Worm (Caenorhabditis elegans) whole organism, young adult: ENCODE data around the gene F35D2.3.

Experiments
- B0019.2 ChIP-seq: fragments of 200-800 bp; sonication (Bioruptor generic); conservative IDR thresholded peaks from 2 replicates; pipeline ENCODE4 v1.3.6; 2022; ENCODE audit warnings: missing genetic modification reagents, missing genetic modification characterization, missing compliant biosample characterization
- C17E4.6 ChIP-seq: fragments of 200-800 bp; sonication (Bioruptor generic); IDR thresholded peaks from 2 replicates; pipeline ENCODE4 v1.3.6; 2022; ENCODE audit warnings: missing genetic modification reagents, missing genetic modification characterization, missing compliant biosample characterization
- F10E7.11 ChIP-seq: sonication (generic microtip); optimal IDR thresholded peaks from 2 replicates; lab custom pipeline; 2017; ENCODE audit warnings: mild to moderate bottlenecking, missing genetic modification characterization, moderate library complexity, missing compliant biosample characterization
- F23B12.7 ChIP-seq: sonication (generic microtip); optimal IDR thresholded peaks from 2 replicates; lab custom pipeline; 2017; ENCODE audit warnings: missing genetic modification characterization, mild to moderate bottlenecking, missing compliant biosample characterization, antibody characterized with exemption, moderate library complexity; ENCODE audit not compliant: insufficient read depth
- F52B5.7 ChIP-seq: sonication (generic microtip); optimal IDR thresholded peaks from 2 replicates; lab custom pipeline; 2016; ENCODE audit warnings: mild to moderate bottlenecking, missing genetic modification characterization, missing compliant biosample characterization
- F55B11.4 ChIP-seq: sonication (generic microtip); optimal IDR thresholded peaks from 2 replicates; lab custom pipeline; 2016; ENCODE audit warnings: missing compliant biosample characterization, missing genetic modification characterization, borderline replicate concordance; ENCODE audit not compliant: insufficient read depth
- K12H6.12 ChIP-seq: fragments of 200-800 bp; sonication (Bioruptor generic); optimal IDR thresholded peaks from 2 replicates; lab custom pipeline; 2018; ENCODE audit warnings: mild to moderate bottlenecking, missing genetic modification characterization, missing compliant biosample characterization
- T26A5.8 ChIP-seq: sonication (generic microtip); optimal IDR thresholded peaks from 2 replicates; lab custom pipeline; 2016; ENCODE audit warnings: missing genetic modification characterization, missing compliant biosample characterization
- Y53G8AR.9 ChIP-seq: fragments of 200-800 bp; sonication (Bioruptor generic); conservative IDR thresholded peaks from 2 replicates; pipeline ENCODE4 v1.3.6; 2022; ENCODE audit warnings: missing genetic modification reagents, missing genetic modification characterization, missing compliant biosample characterization
- Y79H2A.3 ChIP-seq: fragments of 200-800 bp; sonication (Bioruptor generic); conservative IDR thresholded peaks from 2 replicates; pipeline ENCODE4 v1.3.6; 2022; ENCODE audit warnings: missing genetic modification reagents, missing genetic modification characterization, missing compliant biosample characterization
- Y95B8A.8 ChIP-seq: fragments of 200-800 bp; sonication (Bioruptor generic); IDR thresholded peaks from 2 replicates; pipeline ENCODE4 v1.3.6; 2022; ENCODE audit warnings: missing genetic modification reagents, missing genetic modification characterization, missing compliant biosample characterization
- ceh-79 ChIP-seq: sonication (generic microtip); optimal IDR thresholded peaks from 2 replicates; lab custom pipeline; 2017; ENCODE audit warnings: mild to moderate bottlenecking, missing genetic modification characterization, missing compliant biosample characterization
- ceh-91 ChIP-seq: fragments of 200-800 bp; sonication (Bioruptor generic); IDR thresholded peaks from 2 replicates; pipeline ENCODE4 v1.3.6; 2022; ENCODE audit warnings: missing genetic modification reagents, missing genetic modification characterization, missing compliant biosample characterization
- chd-7 ChIP-seq: sonication (generic microtip); optimal IDR thresholded peaks from 2 replicates; lab custom pipeline; 2016; ENCODE audit warnings: mild to moderate bottlenecking, missing genetic modification characterization, moderate library complexity, missing compliant biosample characterization
- egl-18 ChIP-seq: fragments of 200-800 bp; sonication (Bioruptor generic); IDR thresholded peaks from 2 replicates; pipeline ENCODE4 v1.3.6; 2022; ENCODE audit warnings: missing genetic modification reagents, missing genetic modification characterization, missing compliant biosample characterization
- egl-44 ChIP-seq: fragments of 200-800 bp; sonication (Bioruptor generic); IDR thresholded peaks from 2 replicates; pipeline ENCODE4 v1.3.6; 2022; ENCODE audit warnings: missing genetic modification reagents, missing genetic modification characterization, missing compliant biosample characterization
- egrh-3 ChIP-seq: fragments of 200-800 bp; sonication (Bioruptor generic); IDR thresholded peaks from 2 replicates; pipeline ENCODE4 v1.3.6; 2022; ENCODE audit warnings: missing genetic modification reagents, missing genetic modification characterization, missing compliant biosample characterization
- ekl-4 ChIP-seq: fragments of 200-800 bp; sonication (Bioruptor generic); IDR thresholded peaks from 2 replicates; pipeline ENCODE4 v1.3.6; 2022; ENCODE audit warnings: missing genetic modification reagents, missing genetic modification characterization, missing compliant biosample characterization
- ets-4 ChIP-seq: fragments of 200-800 bp; sonication (Bioruptor generic); optimal IDR thresholded peaks from 2 replicates; lab custom pipeline; 2018; ENCODE audit warnings: mild to moderate bottlenecking, missing genetic modification characterization, missing compliant biosample characterization
- fkh-3 ChIP-seq: sonication (generic microtip); optimal IDR thresholded peaks from 2 replicates; lab custom pipeline; 2016; ENCODE audit warnings: mild to moderate bottlenecking, missing genetic modification characterization, missing compliant biosample characterization
- gei-17 ChIP-seq: fragments of 200-800 bp; sonication (Bioruptor generic); optimal IDR thresholded peaks from 2 replicates; lab custom pipeline; 2018; ENCODE audit warnings: mild to moderate bottlenecking, missing genetic modification characterization, missing compliant biosample characterization
- hlh-12 ChIP-seq: sonication (generic microtip); optimal IDR thresholded peaks from 2 replicates; lab custom pipeline; 2016; ENCODE audit warnings: missing genetic modification characterization, missing compliant biosample characterization
- hsf-1 ChIP-seq: fragments of 200-800 bp; sonication (Bioruptor generic); IDR thresholded peaks from 2 replicates; pipeline ENCODE4 v1.3.6; 2022; ENCODE audit warnings: missing genetic modification reagents, missing genetic modification characterization, missing compliant biosample characterization
- lag-1 ChIP-seq: fragments of 200-800 bp; sonication (Bioruptor generic); IDR thresholded peaks from 2 replicates; pipeline ENCODE4 v1.3.6; 2022; ENCODE audit warnings: missing genetic modification reagents, missing genetic modification characterization, missing compliant biosample characterization
- let-526 ChIP-seq: fragments of 200-800 bp; sonication (Bioruptor generic); IDR thresholded peaks from 2 replicates; pipeline ENCODE4 v1.3.6; 2022; ENCODE audit warnings: missing genetic modification reagents, missing genetic modification characterization, missing compliant biosample characterization
- let-607 ChIP-seq, 2 experiments: fragments of 200-800 bp in 1 of 2; sonication (Bioruptor generic) in 1 of 2; sonication (generic microtip) in 1 of 2; optimal IDR thresholded peaks; 2 replicates each; lab custom pipeline; 2016 to 2018; ENCODE audit warnings: mild to moderate bottlenecking in 2 of 2, missing compliant biosample characterization in 2 of 2, missing genetic modification characterization in 2 of 2, moderate library complexity in 2 of 2, missing genotype in 1 of 2
- lin-40 ChIP-seq: sonication (generic microtip); optimal IDR thresholded peaks from 2 replicates; lab custom pipeline; 2016; ENCODE audit warnings: missing genetic modification characterization, mild to moderate bottlenecking, missing compliant biosample characterization, missing genotype, missing genetic modification reagents
- lir-1 ChIP-seq: fragments of 200-800 bp; sonication (Bioruptor generic); conservative IDR thresholded peaks from 2 replicates; pipeline ENCODE4 v1.3.6; 2022; ENCODE audit warnings: missing genetic modification reagents, missing genetic modification characterization, missing compliant biosample characterization
- nhr-179 ChIP-seq: sonication (generic microtip); optimal IDR thresholded peaks from 2 replicates; lab custom pipeline; 2016; ENCODE audit warnings: mild to moderate bottlenecking, missing genetic modification characterization, missing compliant biosample characterization
- nhr-80 ChIP-seq: sonication (generic microtip); optimal IDR thresholded peaks from 2 replicates; lab custom pipeline; 2016; ENCODE audit warnings: missing genetic modification characterization, missing compliant biosample characterization
- nhr-90 ChIP-seq: sonication (generic microtip); optimal IDR thresholded peaks from 2 replicates; lab custom pipeline; 2016; ENCODE audit warnings: missing genotype, mild to moderate bottlenecking, missing genetic modification characterization, missing compliant biosample characterization
- rcor-1 ChIP-seq: fragments of 200-800 bp; sonication (Bioruptor generic); IDR thresholded peaks from 2 replicates; pipeline ENCODE4 v1.3.6; 2022; ENCODE audit warnings: missing genetic modification reagents, missing genetic modification characterization, missing compliant biosample characterization
- repo-1 ChIP-seq: sonication (generic microtip); optimal IDR thresholded peaks from 2 replicates; lab custom pipeline; 2017; ENCODE audit warnings: mild to moderate bottlenecking, missing genetic modification characterization, missing compliant biosample characterization
- rpc-1 ChIP-seq, 2 experiments: fragments of 150-350 bp in 1 of 2; sonication (generic microtip) in 1 of 2; optimal IDR thresholded peaks; 2 replicates each; lab custom pipeline; 2014 to 2018; ENCODE audit warnings: missing biosample characterization in 1 of 2, missing genetic modification characterization in 1 of 2, missing genetic modification reagents in 1 of 2, missing genotype in 1 of 2
- sea-2 ChIP-seq: fragments of 200-800 bp; sonication (Bioruptor generic); IDR thresholded peaks from 2 replicates; pipeline ENCODE4 v1.3.6; 2022; ENCODE audit warnings: missing genetic modification characterization, missing compliant biosample characterization
- snpc-1.3 ChIP-seq: sonication (generic microtip); optimal IDR thresholded peaks from 2 replicates; lab custom pipeline; 2017; ENCODE audit warnings: missing genetic modification characterization, mild to moderate bottlenecking, missing compliant biosample characterization, antibody characterized with exemption, moderate library complexity, missing genotype, missing genetic modification reagents; ENCODE audit not compliant: insufficient read depth
- sptf-2 ChIP-seq: fragments of 200-800 bp; sonication (Bioruptor generic); optimal IDR thresholded peaks from 2 replicates; lab custom pipeline; 2018; ENCODE audit warnings: mild to moderate bottlenecking, missing genetic modification characterization, missing compliant biosample characterization
- tbp1 ChIP-seq: fragments of 200-800 bp; sonication (Bioruptor generic); optimal IDR thresholded peaks from 2 replicates; lab custom pipeline; 2018; ENCODE audit warnings: mild to moderate bottlenecking, missing genetic modification characterization, missing compliant biosample characterization
- unc-62 ChIP-seq: fragments of 150-350 bp; optimal IDR thresholded peaks from 2 replicates; lab custom pipeline; 2014; ENCODE audit warnings: missing biosample characterization, missing genetic modification reagents, missing genetic modification characterization

Gene F35D2.3

DNA sequence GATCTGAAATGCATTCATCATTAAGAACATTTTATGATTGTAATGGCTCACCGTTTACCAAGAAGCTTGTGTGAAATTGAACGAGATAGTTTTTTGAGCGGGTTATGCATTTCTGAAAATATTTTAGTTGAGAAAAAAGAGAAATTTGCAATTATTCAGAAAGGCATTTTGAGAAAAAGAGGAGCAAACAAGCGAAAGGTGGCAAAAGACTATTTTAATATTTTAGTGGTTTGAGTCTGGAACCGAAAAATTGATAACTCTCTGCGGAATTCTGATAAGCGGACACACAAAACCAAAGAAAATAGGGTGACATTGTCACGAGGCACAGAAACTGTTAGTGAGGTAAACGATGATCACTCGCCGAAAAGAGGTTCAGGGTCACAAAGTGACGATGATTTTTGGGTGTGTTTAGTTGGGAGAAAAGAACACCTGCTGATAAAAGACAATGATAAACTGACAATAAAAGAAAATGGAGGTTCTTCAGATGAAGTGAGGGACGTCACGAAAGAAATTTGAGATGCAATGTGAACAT lies 15.6 kb upstream of the F35D2.3 start (continued):
- TF ChIP-seq Y53G8AR.9 = 0 out of 2 replicates have a peak, but pooled peaks have one; percentile 44
- TF ChIP-seq egl-18 = no peak
- TF ChIP-seq let-607 (tag; optimal IDR thresholded peaks at IDR 0.05; lab: Kevin White, UChicago) = peak in 1 of 2 experiments; percentile 31
- TF ChIP-seq F55B11.4 = no peak
- TF ChIP-seq Y95B8A.8 (GFP tag; lab: Robert Waterston, UW) = no peak
- no peak for TF ChIP-seq rpc-1 (optimal IDR thresholded peaks at IDR 0.05; lab: Kevin White, UChicago)
- no peak for TF ChIP-seq rpc-1 (tag; optimal IDR thresholded peaks at IDR 0.05; lab: Kevin White, UChicago)
- no peak for TF ChIP-seq snpc-1.3 (tag; lab: Kevin White, UChicago)
- TF ChIP-seq tbp1 (GFP tag; lab: Kevin White, UChicago) = peak; percentile 46
- TF ChIP-seq gei-17 = no peak
- TF ChIP-seq F52B5.7 (tag; lab: Kevin White, UChicago) = no peak
- no peak for TF ChIP-seq ekl-4 (GFP tag; lab: Robert Waterston, UW)
- TF ChIP-seq F23B12.7 (tag; lab: Kevin White, UChicago) = no peak
- no peak for TF ChIP-seq fkh-3 (tag; lab: Kevin White, UChicago)
- peak; percentile 23 for TF ChIP-seq nhr-90
- no peak for TF ChIP-seq C17E4.6 (GFP tag; lab: Robert Waterston, UW)
- TF ChIP-seq hsf-1 (GFP tag; lab: Robert Waterston, UW) = no peak
- no peak for TF ChIP-seq T26A5.8 (tag; lab: Kevin White, UChicago)
- TF ChIP-seq ceh-79 (tag; lab: Kevin White, UChicago) = no peak

ce11 chrII:7555454-7555853 lies 15.0 kb upstream of the F35D2.3 start, which contains the start of gene ZK1290.14:
ZK1290.14 (minus strand) TSS chrII:7555592.
- TF ChIP-seq K12H6.12 (tag; lab: Kevin White, UChicago) (no peak), repo-1 (tag; lab: Kevin White, UChicago) (no peak), unc-62 (GFP tag; lab: Kevin White, UChicago) (no peak), hlh-12 (tag; lab: Kevin White, UChicago) (no peak), ceh-91 (GFP tag; lab: Robert Waterston, UW) (no peak), gei-17 (no peak), egrh-3 (GFP tag; lab: Robert Waterston, UW) (no peak), B0019.2 (no peak), lag-1 (GFP tag; lab: Robert Waterston, UW) (no peak), Y79H2A.3 (GFP tag; lab: Robert Waterston, UW) (no peak), egl-44 (GFP tag; lab: Robert Waterston, UW) (no peak), F10E7.11 (no peak), sea-2 (GFP tag; lab: Robert Waterston, UW) (no peak), lir-1 (no peak), snpc-1.3 (tag; lab: Kevin White, UChicago) (no peak), chd-7 (tag; lab: Kevin White, UChicago) (no peak)

- TF ChIP-seq nhr-80 (peak; percentile 89), unc-62 (GFP tag; lab: Kevin White, UChicago) (peak; percentile 21), egrh-3 (GFP tag; lab: Robert Waterston, UW) (no peak)
Observed at ce11 chrII:7557981-7558380, 12.4 kb upstream of the F35D2.3 start.

DNA sequence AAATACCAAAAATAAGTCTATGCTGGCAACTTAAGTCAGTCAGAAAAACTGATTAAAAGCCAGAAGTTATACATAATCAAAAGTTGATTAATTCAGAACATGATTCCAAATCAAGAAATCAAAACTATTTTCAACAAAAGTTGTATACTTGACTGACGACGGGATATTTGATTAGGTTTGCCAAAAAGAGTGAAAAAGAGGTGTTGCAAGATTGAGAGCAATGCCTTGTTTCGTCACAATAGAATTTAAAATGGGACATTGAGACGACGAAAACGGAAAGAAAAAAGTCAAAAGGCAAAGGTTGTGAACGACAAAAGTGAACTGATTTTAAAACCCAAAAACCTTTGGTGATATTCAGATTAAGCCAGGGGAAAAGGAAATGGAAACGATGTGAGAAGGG lies 11.5 kb upstream of the F35D2.3 start:
- no peak for TF ChIP-seq sptf-2 (GFP tag; lab: Kevin White, UChicago)
- no peak for TF ChIP-seq unc-62 (GFP tag; lab: Kevin White, UChicago)
- no peak for TF ChIP-seq let-526 (GFP tag; lab: Robert Waterston, UW)
- TF ChIP-seq lin-40 (tag; lab: Kevin White, UChicago) = no peak
- TF ChIP-seq rcor-1 (GFP tag; lab: Robert Waterston, UW) = no peak
- TF ChIP-seq ets-4 (GFP tag; lab: Kevin White, UChicago) = no peak
- no peak for TF ChIP-seq nhr-179
- TF ChIP-seq, all 124 proteins: peak for 0
